Worm (Caenorhabditis elegans) whole organism, L2 larva: Measurements from ENCODE around the gene C54C6.11.

Experiments
- aly-2 ChIP-seq: fragments of 150-350 bp; optimal IDR thresholded peaks from 2 replicates; lab custom pipeline; 2014; ENCODE audit warnings: missing biosample characterization, missing genetic modification characterization
- elt-3 ChIP-seq: sonication (generic microtip); optimal IDR thresholded peaks from 2 replicates; lab custom pipeline; 2017; ENCODE audit warnings: missing biosample characterization, missing genetic modification characterization
- lin-13 ChIP-seq: fragments of 150-350 bp; optimal IDR thresholded peaks from 2 replicates; lab custom pipeline; 2014; ENCODE audit warnings: missing biosample characterization, missing genetic modification reagents, missing genetic modification characterization
- lin-39 ChIP-seq: fragments of 150-350 bp; optimal IDR thresholded peaks from 2 replicates; lab custom pipeline; 2014; ENCODE audit warnings: missing biosample characterization, missing genetic modification reagents, missing genetic modification characterization
- mdl-1 ChIP-seq, 2 experiments: fragments of 150-350 bp in 1 of 2; sonication (generic microtip) in 1 of 2; optimal IDR thresholded peaks; 2 replicates each; lab custom pipeline; 2017; ENCODE audit warnings: missing biosample characterization in 2 of 2, missing genetic modification characterization in 2 of 2
- nhr-237 ChIP-seq: fragments of 150-350 bp; optimal IDR thresholded peaks from 2 replicates; lab custom pipeline; 2014; ENCODE audit warnings: missing biosample characterization, missing genetic modification characterization
- nhr-25 ChIP-seq: fragments of 150-350 bp; sonication (generic microtip); optimal IDR thresholded peaks from 3 replicates; lab custom pipeline; 2014; ENCODE audit warnings: missing biosample characterization, missing genetic modification characterization
- nhr-6 ChIP-seq: fragments of 150-350 bp; optimal IDR thresholded peaks from 2 replicates; lab custom pipeline; 2014; ENCODE audit warnings: missing biosample characterization, missing genetic modification characterization
- snpc-4 ChIP-seq: fragments of 150-350 bp; optimal IDR thresholded peaks from 2 replicates; lab custom pipeline; 2014; ENCODE audit warnings: missing biosample characterization, missing genetic modification characterization
- unc-62 ChIP-seq: fragments of 150-350 bp; optimal IDR thresholded peaks from 2 replicates; lab custom pipeline; 2014; ENCODE audit warnings: missing biosample characterization, missing genetic modification reagents, missing genetic modification characterization
- ztf-1 ChIP-seq: fragments of 200-800 bp; sonication (Bioruptor generic); conservative IDR thresholded peaks from 2 replicates; pipeline ENCODE4 v1.3.6; 2022; ENCODE audit warnings: missing genetic modification characterization, missing compliant biosample characterization

DNA sequence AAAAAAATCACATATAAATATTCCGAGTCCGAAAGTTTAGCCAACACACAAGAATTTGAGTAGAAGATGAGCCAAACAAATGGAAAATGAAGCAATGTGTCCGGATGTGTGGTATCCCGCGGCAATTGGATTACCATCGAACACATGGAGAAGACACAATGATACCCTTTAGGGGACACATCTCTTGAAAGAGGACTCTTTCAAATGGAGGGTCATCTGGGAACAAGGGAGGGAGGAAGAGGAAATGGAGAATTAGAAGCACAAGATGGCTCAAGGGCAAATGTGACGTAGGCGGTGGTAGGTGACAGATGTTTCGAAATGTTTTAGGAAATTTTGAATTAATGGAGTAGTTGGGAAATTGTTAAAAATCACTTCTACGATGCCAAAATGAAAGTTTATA is 5.0 kb upstream of the C54C6.11 start:
- TF ChIP-seq nhr-237 (no peak), aly-2 (no peak), nhr-6 (tag; lab: Kevin White, UChicago) (no peak), elt-3 (tag; lab: Kevin White, UChicago) (no peak), ztf-1 (GFP tag; lab: Robert Waterston, UW) (no peak), snpc-4 (tag; lab: Kevin White, UChicago) (no peak), nhr-25 (tag; lab: Kevin White, UChicago) (no peak), mdl-1 (tag; optimal IDR thresholded peaks at IDR 0.05; lab: Kevin White, UChicago) (no peak), lin-39 (no peak), lin-13 (GFP tag; lab: Kevin White, UChicago) (no peak), unc-62 (GFP tag; lab: Kevin White, UChicago) (no peak)
